Worm (Caenorhabditis elegans): ENCODE data around the gene nspd-2.

DNA sequence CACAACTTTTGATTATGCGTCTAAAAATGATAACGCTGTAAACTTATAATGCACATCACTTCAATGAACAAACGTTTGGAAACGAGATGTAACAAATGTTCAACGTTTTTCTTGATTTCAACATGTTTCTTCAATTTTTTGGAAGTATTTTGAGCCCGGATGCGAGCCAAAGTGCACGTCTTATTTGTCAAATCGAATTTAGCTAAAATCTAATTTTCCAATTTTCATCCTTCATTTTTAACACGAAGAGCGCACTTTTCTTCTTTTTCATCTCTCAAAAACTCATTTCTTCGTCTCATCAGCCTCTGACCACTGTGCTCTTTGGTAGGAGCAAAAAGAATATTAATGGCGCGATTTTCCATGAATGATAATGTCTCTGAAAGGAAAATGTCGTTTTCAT, 45.6 kb upstream of the nspd-2 start:
- TF ChIP-seq ama-1 (optimal IDR thresholded peaks at IDR 0.05), result no peak
- no peak for TF ChIP-seq tbx-11 (GFP tag; IDR thresholded peaks at IDR 0.05)
- no peak for TF ChIP-seq aly-1 (tag; optimal IDR thresholded peaks at IDR 0.05)
- TF ChIP-seq ets-7 (tag; optimal IDR thresholded peaks at IDR 0.05), result no peak
- TF ChIP-seq F13C5.2 (tag; optimal IDR thresholded peaks at IDR 0.05), result no peak
- no peak for TF ChIP-seq pes-1 (GFP tag; IDR thresholded peaks at IDR 0.05)
- TF ChIP-seq ceh-36 (tag; optimal IDR thresholded peaks at IDR 0.05), result no peak
- TF ChIP-seq ceh-13 (GFP tag; optimal IDR thresholded peaks at IDR 0.05), result no peak
- no peak for TF ChIP-seq tbx-37 (GFP tag; conservative IDR thresholded peaks at IDR 0.05)
- TF ChIP-seq tra-4 (tag; optimal IDR thresholded peaks at IDR 0.05), result no peak
